Fruit fly (Drosophila melanogaster) whole organism, embryonic: ENCODE data around the gene meep.

Experiments
- Ada2b ChIP-seq: fragments of 200-800 bp; sonication (Bioruptor generic); IDR thresholded peaks from 2 replicates; pipeline ENCODE4 v1.3.6; 2022; ENCODE audit warnings: missing biosample characterization, missing genetic modification characterization
- BEAF-32 ChIP-seq: fragments of 200-800 bp; sonication (Bioruptor generic); optimal IDR thresholded peaks from 3 replicates; lab custom pipeline; 2017; ENCODE audit warnings: missing biosample characterization, missing genetic modification characterization, mild to moderate bottlenecking, moderate library complexity, missing genetic modification reagents
- Bgb ChIP-seq: fragments of 200-800 bp; sonication (Bioruptor generic); IDR thresholded peaks from 2 replicates; pipeline ENCODE4 v1.3.6; 2022; ENCODE audit warnings: missing biosample characterization, missing genetic modification characterization; ENCODE audit not compliant: partially characterized antibody
- CG10565 ChIP-seq: fragments of 200-800 bp; sonication (Bioruptor generic); optimal IDR thresholded peaks from 3 replicates; lab custom pipeline; 2016; ENCODE audit warnings: missing biosample characterization, mild to moderate bottlenecking, missing genetic modification characterization
- CG10979 ChIP-seq: fragments of 200-800 bp; sonication (Bioruptor generic); optimal IDR thresholded peaks from 2 replicates; lab custom pipeline; 2018; ENCODE audit warnings: missing biosample characterization, mild to moderate bottlenecking, missing genetic modification characterization, moderate library complexity
- CG11560 ChIP-seq: fragments of 200-800 bp; sonication (Bioruptor generic); IDR thresholded peaks from 3 replicates; pipeline ENCODE4 v1.3.6; 2022; ENCODE audit warnings: missing biosample characterization, missing genetic modification characterization
- CG12071 ChIP-seq: fragments of 200-800 bp; sonication (Bioruptor generic); optimal IDR thresholded peaks from 3 replicates; lab custom pipeline; 2018; ENCODE audit warnings: missing biosample characterization, mild to moderate bottlenecking, missing genetic modification characterization
- CG12219 ChIP-seq: fragments of 200-800 bp; sonication (Bioruptor generic); optimal IDR thresholded peaks from 3 replicates; lab custom pipeline; 2018; ENCODE audit warnings: missing biosample characterization, mild to moderate bottlenecking, missing genetic modification characterization
- CG15479 ChIP-seq: fragments of 200-800 bp; sonication (Bioruptor generic); optimal IDR thresholded peaks from 3 replicates; lab custom pipeline; 2019; ENCODE audit warnings: missing biosample characterization, mild to moderate bottlenecking, missing genetic modification characterization, moderate library complexity
- CG16779 ChIP-seq: fragments of 200-800 bp; sonication (Bioruptor generic); IDR thresholded peaks from 2 replicates; pipeline ENCODE4 v1.3.6; 2022; ENCODE audit warnings: missing biosample characterization, missing genetic modification characterization
- CG17361 ChIP-seq: fragments of 200-800 bp; sonication (Bioruptor generic); IDR thresholded peaks from 3 replicates; pipeline ENCODE4 v1.3.6; 2022; ENCODE audit warnings: missing biosample characterization, missing genetic modification characterization
- CG18262 ChIP-seq: fragments of 200-800 bp; optimal IDR thresholded peaks from 3 replicates; lab custom pipeline; 2019; ENCODE audit warnings: missing biosample characterization, mild to moderate bottlenecking, missing genetic modification characterization, moderate library complexity
- CG18599 ChIP-seq: fragments of 200-800 bp; sonication (Bioruptor generic); optimal IDR thresholded peaks from 3 replicates; lab custom pipeline; 2017; ENCODE audit warnings: missing biosample characterization, missing genetic modification characterization, mild to moderate bottlenecking, moderate library complexity, missing genetic modification reagents
- CG18619 ChIP-seq: fragments of 200-800 bp; sonication (Bioruptor generic); optimal IDR thresholded peaks from 3 replicates; lab custom pipeline; 2017; ENCODE audit warnings: missing biosample characterization, mild to moderate bottlenecking, missing genetic modification characterization
- CG2116 ChIP-seq: fragments of 200-800 bp; sonication (Bioruptor generic); optimal IDR thresholded peaks from 3 replicates; lab custom pipeline; 2018; ENCODE audit warnings: missing biosample characterization, mild to moderate bottlenecking, missing genetic modification characterization
- CG2875 ChIP-seq: fragments of 200-800 bp; sonication (Bioruptor generic); optimal IDR thresholded peaks from 2 replicates; lab custom pipeline; 2017; ENCODE audit warnings: missing biosample characterization, mild to moderate bottlenecking, missing genetic modification characterization, missing genetic modification reagents
- CG32767 ChIP-seq: fragments of 200-800 bp; sonication (Bioruptor generic); IDR thresholded peaks from 2 replicates; pipeline ENCODE4 v1.3.6; 2022; ENCODE audit warnings: missing biosample characterization, missing genetic modification characterization
- CG33557 ChIP-seq: fragments of 200-800 bp; sonication (Bioruptor generic); optimal IDR thresholded peaks from 2 replicates; lab custom pipeline; 2019; ENCODE audit warnings: missing biosample characterization, mild to moderate bottlenecking, missing genetic modification characterization, moderate library complexity
- CG4282 ChIP-seq: fragments of 200-800 bp; sonication (Bioruptor generic); optimal IDR thresholded peaks from 2 replicates; lab custom pipeline; 2016; ENCODE audit warnings: missing biosample characterization, missing genetic modification characterization
- CG6765 ChIP-seq: fragments of 200-800 bp; sonication (Bioruptor generic); optimal IDR thresholded peaks from 3 replicates; lab custom pipeline; 2017; ENCODE audit warnings: missing biosample characterization, mild to moderate bottlenecking, missing genetic modification characterization
- CG7271 ChIP-seq: fragments of 200-800 bp; sonication (Bioruptor generic); optimal IDR thresholded peaks from 2 replicates; lab custom pipeline; 2018; ENCODE audit warnings: missing biosample characterization, mild to moderate bottlenecking, missing genetic modification characterization, moderate library complexity
- CG7745 ChIP-seq: fragments of 200-800 bp; sonication (Bioruptor generic); optimal IDR thresholded peaks from 2 replicates; lab custom pipeline; 2018; ENCODE audit warnings: missing biosample characterization, mild to moderate bottlenecking, missing genetic modification characterization, moderate library complexity
- CG7786 ChIP-seq: fragments of 200-800 bp; sonication (Bioruptor generic); optimal IDR thresholded peaks from 2 replicates; lab custom pipeline; 2016; ENCODE audit warnings: missing biosample characterization, missing genetic modification characterization
- CG9876 ChIP-seq: fragments of 200-800 bp; sonication (Bioruptor generic); optimal IDR thresholded peaks from 2 replicates; lab custom pipeline; 2016; ENCODE audit warnings: missing biosample characterization, missing genetic modification characterization
- CTCF ChIP-seq: fragments of 200-800 bp; sonication (Bioruptor generic); optimal IDR thresholded peaks from 2 replicates; lab custom pipeline; 2017; ENCODE audit warnings: missing biosample characterization, mild to moderate bottlenecking, missing genetic modification characterization, moderate library complexity
- Camta ChIP-seq: fragments of 200-800 bp; sonication (Bioruptor generic); optimal IDR thresholded peaks from 2 replicates; lab custom pipeline; 2016; ENCODE audit warnings: missing biosample characterization, missing genetic modification characterization
- Chrac-16 ChIP-seq: fragments of 200-800 bp; sonication (Bioruptor generic); optimal IDR thresholded peaks from 3 replicates; lab custom pipeline; 2016; ENCODE audit warnings: missing biosample characterization, missing genetic modification characterization
- HLH54F ChIP-seq: fragments of 200-800 bp; sonication (Bioruptor generic); optimal IDR thresholded peaks from 3 replicates; lab custom pipeline; 2016; ENCODE audit warnings: missing biosample characterization, missing genetic modification characterization
- Hsf ChIP-seq: fragments of 200-800 bp; sonication (Bioruptor generic); optimal IDR thresholded peaks from 3 replicates; lab custom pipeline; 2016; ENCODE audit warnings: missing biosample characterization, missing genetic modification characterization
- MBD-R2 ChIP-seq: fragments of 200-800 bp; sonication (Bioruptor generic); IDR thresholded peaks from 2 replicates; pipeline ENCODE4 v1.3.6; 2022; ENCODE audit warnings: missing biosample characterization, missing genetic modification characterization
- NFAT ChIP-seq: fragments of 200-800 bp; sonication (Bioruptor generic); IDR thresholded peaks from 2 replicates; pipeline ENCODE4 v1.3.6; 2022; ENCODE audit warnings: missing biosample characterization, missing genetic modification characterization
- Pdp1 ChIP-seq, 2 experiments: fragments of 200-800 bp; sonication (Bioruptor generic); optimal IDR thresholded peaks; 3 replicates each; lab custom pipeline; 2016; ENCODE audit warnings: missing biosample characterization in 2 of 2, missing genetic modification characterization in 2 of 2, mild to moderate bottlenecking in 1 of 2, moderate library complexity in 1 of 2
- Ravus ChIP-seq: fragments of 200-800 bp; sonication (Bioruptor generic); IDR thresholded peaks from 2 replicates; pipeline ENCODE4 v1.3.6; 2022; ENCODE audit warnings: missing biosample characterization, missing genetic modification characterization
- Six4 ChIP-seq: fragments of 200-800 bp; sonication (Bioruptor generic); optimal IDR thresholded peaks from 2 replicates; lab custom pipeline; 2016; ENCODE audit warnings: missing biosample characterization, missing genetic modification characterization
- bcd ChIP-seq: fragments of 200-800 bp; sonication (Bioruptor generic); optimal IDR thresholded peaks from 2 replicates; lab custom pipeline; 2017; ENCODE audit warnings: missing biosample characterization, mild to moderate bottlenecking, missing genetic modification characterization
- eyg ChIP-seq: fragments of 200-800 bp; sonication (Bioruptor generic); optimal IDR thresholded peaks from 3 replicates; lab custom pipeline; 2016; ENCODE audit warnings: missing biosample characterization, missing genetic modification characterization
- ftz-f1 ChIP-seq: fragments of 200-800 bp; sonication (Bioruptor generic); optimal IDR thresholded peaks from 2 replicates; lab custom pipeline; 2016; ENCODE audit warnings: missing biosample characterization, missing genetic modification characterization
- jing ChIP-seq: fragments of 200-800 bp; sonication (Bioruptor generic); optimal IDR thresholded peaks from 2 replicates; lab custom pipeline; 2018; ENCODE audit warnings: missing biosample characterization, mild to moderate bottlenecking, missing genetic modification characterization
- ken ChIP-seq: fragments of 200-800 bp; sonication (Bioruptor generic); IDR thresholded peaks from 3 replicates; pipeline ENCODE4 v1.3.6; 2022; ENCODE audit warnings: missing biosample characterization, missing genetic modification characterization
- lmd ChIP-seq: fragments of 200-800 bp; sonication (Bioruptor generic); IDR thresholded peaks from 2 replicates; pipeline ENCODE4 v1.3.6; 2022; ENCODE audit warnings: missing biosample characterization, missing genetic modification characterization
- pfk ChIP-seq: fragments of 200-800 bp; sonication (Bioruptor generic); optimal IDR thresholded peaks from 2 replicates; lab custom pipeline; 2018; ENCODE audit warnings: missing biosample characterization, mild to moderate bottlenecking, missing genetic modification characterization, moderate library complexity
- pho ChIP-seq: fragments of 200-800 bp; sonication (Bioruptor generic); optimal IDR thresholded peaks from 2 replicates; lab custom pipeline; 2016; ENCODE audit warnings: missing biosample characterization, missing genetic modification characterization
- row ChIP-seq: fragments of 200-800 bp; sonication (Bioruptor generic); IDR thresholded peaks from 3 replicates; pipeline ENCODE4 v1.3.6; 2022; ENCODE audit warnings: missing biosample characterization, missing genetic modification characterization
- scrt ChIP-seq: fragments of 200-800 bp; sonication (Bioruptor generic); optimal IDR thresholded peaks from 2 replicates; lab custom pipeline; 2018; ENCODE audit warnings: missing biosample characterization, mild to moderate bottlenecking, missing genetic modification characterization, moderate library complexity
- sens ChIP-seq: fragments of 200-800 bp; sonication (Bioruptor generic); peaks from one replicate; lab custom pipeline; 2016; ENCODE audit warnings: missing biosample characterization, missing genetic modification characterization
- shn ChIP-seq: fragments of 200-800 bp; sonication (Bioruptor generic); optimal IDR thresholded peaks from 3 replicates; lab custom pipeline; 2016; ENCODE audit warnings: missing biosample characterization, missing genetic modification characterization
- sisA ChIP-seq: fragments of 200-800 bp; sonication (Bioruptor generic); IDR thresholded peaks from 2 replicates; pipeline ENCODE4 v1.3.6; 2022; ENCODE audit warnings: missing biosample characterization, missing genetic modification characterization
- sob ChIP-seq: fragments of 200-800 bp; sonication (Bioruptor generic); IDR thresholded peaks from 2 replicates; pipeline ENCODE4 v1.3.6; 2022; ENCODE audit warnings: missing biosample characterization, missing genetic modification characterization
- ssp ChIP-seq: fragments of 200-800 bp; sonication (Bioruptor generic); IDR thresholded peaks from 2 replicates; pipeline ENCODE4 v1.3.6; 2022; ENCODE audit warnings: missing biosample characterization, missing genetic modification characterization
- sug ChIP-seq: fragments of 200-800 bp; optimal IDR thresholded peaks from 2 replicates; lab custom pipeline; 2019; ENCODE audit warnings: missing biosample characterization, mild to moderate bottlenecking, missing genetic modification characterization, moderate library complexity
- tll ChIP-seq, 2 experiments: fragments of 200-800 bp in 1 of 2; fragments of >200 bp in 1 of 2; sonication (Bioruptor generic) in 1 of 2; optimal IDR thresholded peaks; 2 replicates each; lab custom pipeline; 2017 to 2019; ENCODE audit warnings: missing biosample characterization in 2 of 2, missing genetic modification characterization in 2 of 2, mild to moderate bottlenecking in 1 of 2, moderate library complexity in 1 of 2
- zf30C ChIP-seq: fragments of 200-800 bp; sonication (Bioruptor generic); optimal IDR thresholded peaks from 3 replicates; lab custom pipeline; 2018; ENCODE audit warnings: missing biosample characterization, mild to moderate bottlenecking, missing genetic modification characterization

Gene meep

DNA sequence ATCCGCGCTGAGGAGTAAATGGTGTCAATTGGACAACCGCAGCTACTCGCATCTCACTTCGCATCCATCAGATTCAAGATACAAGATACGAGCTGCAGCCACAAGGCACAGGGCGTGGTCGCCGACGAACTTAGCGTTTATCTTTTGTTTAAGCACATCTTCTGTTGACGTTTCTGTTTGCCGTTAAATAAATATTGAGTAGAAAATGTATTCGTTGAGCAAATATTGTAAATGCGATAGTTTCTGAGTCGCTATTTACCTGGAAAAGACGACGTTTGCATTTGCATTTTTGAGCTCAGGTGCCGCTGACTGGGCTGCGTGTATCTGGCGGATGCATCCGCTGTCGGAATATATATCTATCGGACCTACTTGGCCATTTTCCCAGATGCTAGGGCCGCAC lies 36.6 kb downstream of the meep start (continued):
- TF ChIP-seq CG4282 (GFP tag; lab: Kevin White, UChicago) (no peak), Bgb (GFP tag; lab: Robert Waterston, UW) (no peak), bcd (no peak), Pdp1 (GFP tag; optimal IDR thresholded peaks at IDR 0.05; lab: Kevin White, UChicago) (no peak), pfk (no peak), HLH54F (GFP tag; lab: Kevin White, UChicago) (no peak), Ada2b (GFP tag; lab: Robert Waterston, UW) (no peak; the same call in 1 of the 2 replicates), CG12219 (peak; percentile 52), ftz-f1 (GFP tag; lab: Kevin White, UChicago) (no peak), CG18262 (peak; percentile 13), row (GFP tag; lab: Robert Waterston, UW) (no peak), CG7745 (tag; lab: Kevin White, UChicago) (peak; percentile 63), CG2875 (peak; percentile 87), CG17361 (GFP tag; lab: Robert Waterston, UW) (no peak), sisA (GFP tag; lab: Robert Waterston, UW) (no peak), CG33557 (GFP tag; lab: Kevin White, UChicago) (peak; percentile 81), CTCF (GFP tag; lab: Kevin White, UChicago) (peak; percentile 28), jing (GFP tag; lab: Kevin White, UChicago) (peak; percentile 4), CG10979 (tag; lab: Kevin White, UChicago) (peak; percentile 23), Ravus (GFP tag; lab: Robert Waterston, UW) (no peak), CG10565 (no peak), CG12071 (peak; percentile 76), CG18599 (GFP tag; lab: Kevin White, UChicago) (peak; percentile 47), zf30C (GFP tag; lab: Kevin White, UChicago) (no peak), CG6765 (GFP tag; lab: Kevin White, UChicago) (no peak), CG7786 (GFP tag; lab: Kevin White, UChicago) (no peak), eyg (peak; percentile 9), CG9876 (GFP tag; lab: Kevin White, UChicago) (no peak), NFAT (GFP tag; lab: Robert Waterston, UW) (no peak), CG7271 (tag; lab: Kevin White, UChicago) (peak; percentile 79), ken (GFP tag; lab: Robert Waterston, UW) (0 out of 3 replicates have a peak, but pooled peaks have one; percentile 22), sens (GFP tag; lab: Kevin White, UChicago) (peak; percentile 94), CG16779 (GFP tag; lab: Robert Waterston, UW) (no peak), CG32767 (GFP tag; lab: Robert Waterston, UW) (no peak), Chrac-16 (GFP tag; lab: Kevin White, UChicago) (no peak), CG15479 (GFP tag; lab: Kevin White, UChicago) (peak; percentile 69), Hsf (GFP tag; lab: Kevin White, UChicago) (no peak), tll (GFP tag; optimal IDR thresholded peaks at IDR 0.05; lab: Kevin White, UChicago) (peak in 1 of 2 experiments; percentile 97), CG18619 (GFP tag; lab: Kevin White, UChicago) (peak; percentile 52), Camta (GFP tag; lab: Kevin White, UChicago) (no peak), sob (GFP tag; lab: Robert Waterston, UW) (peak; percentile 50; the same call in 1 of the 2 replicates), CG11560 (tag; lab: Robert Waterston, UW) (no peak), ssp (GFP tag; lab: Robert Waterston, UW) (no peak), CG2116 (GFP tag; lab: Kevin White, UChicago) (peak; percentile 16), MBD-R2 (no peak), shn (GFP tag; lab: Kevin White, UChicago) (no peak), BEAF-32 (GFP tag; lab: Kevin White, UChicago) (no peak), Six4 (GFP tag; lab: Kevin White, UChicago) (no peak), sug (peak; percentile 1), scrt (GFP tag; lab: Kevin White, UChicago) (peak; percentile 30), lmd (no peak), pho (GFP tag; lab: Kevin White, UChicago) (no peak)
